Worm (Caenorhabditis elegans) whole organism, late embryonic: ENCODE measurements around the gene F09F9.2.

Source experiments
- C38D4.7 ChIP-seq: fragments of 200-800 bp; sonication (Bioruptor generic); optimal IDR thresholded peaks from 2 replicates; lab custom pipeline; 2018; ENCODE audit warnings: mild to moderate bottlenecking, missing genetic modification characterization, moderate library complexity, missing compliant biosample characterization
- ama-1 ChIP-seq: fragments of 150-350 bp; optimal IDR thresholded peaks from 2 replicates; lab custom pipeline; 2014
- elt-2 ChIP-seq: sonication (generic microtip); optimal IDR thresholded peaks from 2 replicates; lab custom pipeline; 2016; ENCODE audit warnings: missing genetic modification reagents, missing genetic modification characterization, missing compliant biosample characterization
- gmeb-2 ChIP-seq: sonication (generic microtip); optimal IDR thresholded peaks from 2 replicates; lab custom pipeline; 2016; ENCODE audit warnings: missing genetic modification characterization, inconsistent platforms, missing compliant biosample characterization
- pax-1 ChIP-seq: fragments of 150-350 bp; optimal IDR thresholded peaks from 2 replicates; lab custom pipeline; 2014; ENCODE audit warnings: missing biosample characterization, missing genetic modification characterization
- pha-4 ChIP-seq: fragments of 150-350 bp; optimal IDR thresholded peaks from 2 replicates; lab custom pipeline; 2018; ENCODE audit warnings: missing biosample characterization, missing genetic modification reagents, missing genetic modification characterization
- pqm-1 ChIP-seq: sonication (generic microtip); optimal IDR thresholded peaks from 2 replicates; lab custom pipeline; 2016; ENCODE audit warnings: missing genetic modification characterization, missing compliant biosample characterization

- TF ChIP-seq pax-1 (tag; lab: Kevin White, UChicago): no peak
- TF ChIP-seq elt-2 (tag; lab: Kevin White, UChicago): no peak
- TF ChIP-seq pqm-1 (tag; lab: Kevin White, UChicago): no peak
- TF ChIP-seq C38D4.7: no peak
- no peak for TF ChIP-seq ama-1 (lab: Kevin White, UChicago)
- no peak for TF ChIP-seq pha-4 (tag; lab: Kevin White, UChicago)
- no peak for TF ChIP-seq gmeb-2 (tag; lab: Kevin White, UChicago)
Observed at ce11 chrX:4159185-4159871, 48.1 kb upstream of the F09F9.2 start.
